Fruit fly (Drosophila melanogaster): ENCODE measurements around the gene CG18178.

The CG18178 gene

DNA sequence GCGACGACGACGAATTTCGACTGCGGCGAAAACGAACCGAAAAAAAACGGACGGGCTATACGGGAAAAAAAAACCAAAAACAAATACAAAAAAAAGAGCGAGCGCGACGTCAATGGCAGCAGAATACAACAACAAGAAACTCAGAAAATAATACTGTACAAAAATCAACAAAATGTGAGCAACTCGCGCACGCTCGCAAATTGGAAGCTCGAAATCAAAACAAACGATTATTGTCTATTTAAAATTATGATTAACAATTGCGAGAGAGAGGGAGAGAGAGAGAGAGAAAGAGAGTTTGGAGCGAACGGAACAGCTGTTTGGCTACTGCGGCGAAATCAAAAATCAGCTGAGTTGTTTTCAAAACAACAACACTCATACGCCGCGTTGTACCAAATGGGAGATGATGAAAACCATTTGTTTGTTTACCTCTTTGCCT, 43.4 kb downstream of the CG18178 start (continued):
- peak; percentile 12 for TF ChIP-seq CG2678 (tag; optimal IDR thresholded peaks at IDR 0.05)
- peak; percentile 66 for TF ChIP-seq CG10543 (GFP tag; optimal IDR thresholded peaks at IDR 0.05)
- TF ChIP-seq sd (tag; optimal IDR thresholded peaks at IDR 0.05), result peak; percentile 25
- peak; percentile 76 for TF ChIP-seq lbe (GFP tag; optimal IDR thresholded peaks at IDR 0.05)
- TF ChIP-seq bbx (GFP tag; IDR thresholded peaks at IDR 0.05; ENCODE audit: partially characterized antibody), result no peak
- no peak for TF ChIP-seq CG1233 (GFP tag; optimal IDR thresholded peaks at IDR 0.05)
- TF ChIP-seq salm (tag; optimal IDR thresholded peaks at IDR 0.05), result peak; percentile 22
- peak; percentile 46 for TF ChIP-seq CG13296 (GFP tag; optimal IDR thresholded peaks at IDR 0.05)
- TF ChIP-seq bsh (GFP tag; optimal IDR thresholded peaks at IDR 0.05), result no peak
- TF ChIP-seq mirr (GFP tag; optimal IDR thresholded peaks at IDR 0.05), result peak; percentile 6
- peak; percentile 10 for TF ChIP-seq PHDP (tag; optimal IDR thresholded peaks at IDR 0.05)
- peak; percentile 55 for TF ChIP-seq corto (GFP tag; optimal IDR thresholded peaks at IDR 0.05)
- 0 out of 2 replicates have a peak, but pooled peaks have one; percentile 20 for TF ChIP-seq Scr (GFP tag; IDR thresholded peaks at IDR 0.05; ENCODE audit: partially characterized antibody)
- peak; percentile 19 for TF ChIP-seq Hmr (GFP tag; optimal IDR thresholded peaks at IDR 0.05)
- peak; percentile 47 for TF ChIP-seq CG15269 (tag; optimal IDR thresholded peaks at IDR 0.05)
- TF ChIP-seq CG7839 (tag; optimal IDR thresholded peaks at IDR 0.05), result no peak
- peak; percentile 48 for TF ChIP-seq BtbVII (GFP tag; optimal IDR thresholded peaks at IDR 0.05)
- TF ChIP-seq CG7357 (GFP tag; IDR thresholded peaks at IDR 0.05), result no peak
- no peak for TF ChIP-seq NC2β (GFP tag; optimal IDR thresholded peaks at IDR 0.05)
- peak; percentile 23 for TF ChIP-seq CG8924 (tag; optimal IDR thresholded peaks at IDR 0.05)
- no peak for TF ChIP-seq CG4404 (GFP tag; IDR thresholded peaks at IDR 0.05)
- TF ChIP-seq chinmo (GFP tag; IDR thresholded peaks at IDR 0.05; ENCODE audit: partially characterized antibody), result peak; percentile 77; the same call in 1 of the 4 replicates
- no peak for TF ChIP-seq gsb-n (tag; optimal IDR thresholded peaks at IDR 0.05)
- no peak for TF ChIP-seq insv (GFP tag; optimal IDR thresholded peaks at IDR 0.05)
- TF ChIP-seq CG34376 (GFP tag; optimal IDR thresholded peaks at IDR 0.05), result peak; percentile 65
- TF ChIP-seq inv (GFP tag; IDR thresholded peaks at IDR 0.05; ENCODE audit: partially characterized antibody), result no peak
- no peak for TF ChIP-seq CG17568 (GFP tag; optimal IDR thresholded peaks at IDR 0.05)
- peak; percentile 72 for TF ChIP-seq CG13287 (GFP tag; IDR thresholded peaks at IDR 0.05; ENCODE audit: partially characterized antibody)
- TF ChIP-seq CG8089 (GFP tag; optimal IDR thresholded peaks at IDR 0.05), result no peak
- no peak for TF ChIP-seq CG43689 (GFP tag; IDR thresholded peaks at IDR 0.05)
- no peak for TF ChIP-seq Dbx (GFP tag; IDR thresholded peaks at IDR 0.05)
- TF ChIP-seq CG5245 (GFP tag; optimal IDR thresholded peaks at IDR 0.05), result no peak
- peak; percentile 88 for TF ChIP-seq exex (tag; optimal IDR thresholded peaks at IDR 0.05)
- TF ChIP-seq CG7372 (GFP tag; IDR thresholded peaks at IDR 0.05), result peak; percentile 61
- TF ChIP-seq hbn (GFP tag; IDR thresholded peaks at IDR 0.05; ENCODE audit: partially characterized antibody), result peak; percentile 51
- peak; percentile 19 for TF ChIP-seq lab (GFP tag; optimal IDR thresholded peaks at IDR 0.05)
- TF ChIP-seq sna (GFP tag; IDR thresholded peaks at IDR 0.05; ENCODE audit: partially characterized antibody), result peak; percentile 59; the same call in 1 of the 2 replicates
- TF ChIP-seq croc (GFP tag; conservative IDR thresholded peaks at IDR 0.05), result no peak
- TF ChIP-seq B-H2 (GFP tag; optimal IDR thresholded peaks at IDR 0.05), result no peak
- TF ChIP-seq zf30C (GFP tag; optimal IDR thresholded peaks at IDR 0.05), result no peak
- TF ChIP-seq Eip74EF (GFP tag; optimal IDR thresholded peaks at IDR 0.05), result peak in 1 of 2 experiments; percentile 44
- TF ChIP-seq CG13894 (tag; optimal IDR thresholded peaks at IDR 0.05), result no peak
- no peak for TF ChIP-seq ssp (GFP tag; IDR thresholded peaks at IDR 0.05)
- TF ChIP-seq Aef1 (GFP tag; IDR thresholded peaks at IDR 0.05), result peak; percentile 19; the same call in 1 of the 3 replicates
- peak; percentile 92 for TF ChIP-seq abd-A (tag; optimal IDR thresholded peaks at IDR 0.05)
- TF ChIP-seq Deaf1 (tag; optimal IDR thresholded peaks at IDR 0.05), result peak; percentile 62
- TF ChIP-seq Sin3A (optimal IDR thresholded peaks at IDR 0.05), result no peak
- peak; percentile 90 for TF ChIP-seq sqz (GFP tag; optimal IDR thresholded peaks at IDR 0.05)

Data from whole organism, embryonic.